Fruit fly (Drosophila melanogaster): ENCODE data around the gene CG33127.

DNA sequence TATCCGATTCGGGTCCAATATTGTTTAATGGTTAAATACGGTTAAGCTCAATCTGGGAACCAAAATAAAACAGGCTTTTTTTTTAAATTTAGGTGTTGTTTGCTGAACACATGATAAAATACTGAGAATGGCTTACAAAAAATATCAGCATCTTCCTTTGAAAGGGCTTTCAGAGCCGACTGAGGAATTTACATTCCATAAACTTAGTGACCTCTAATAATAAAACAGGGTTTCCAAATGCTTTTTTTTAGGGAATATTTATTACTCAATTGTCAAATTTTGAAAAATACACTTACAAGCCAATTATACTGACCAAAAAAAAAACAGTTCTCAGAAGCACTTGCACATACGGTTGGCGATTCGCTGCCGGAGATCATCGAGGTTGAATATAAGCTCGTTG lies 7.8 kb downstream of the CG33127 start, which contains the start of gene CG43755:
- no peak for TF ChIP-seq CG7045 (GFP tag; optimal IDR thresholded peaks at IDR 0.05)
- TF ChIP-seq bab1 (GFP tag; optimal IDR thresholded peaks at IDR 0.05), result no peak
- no peak for TF ChIP-seq kay (GFP tag; ENCODE audit: borderline replicate concordance)
- no peak for TF ChIP-seq Crg-1 (GFP tag; optimal IDR thresholded peaks at IDR 0.05)
- no peak for TF ChIP-seq Clk (GFP tag; optimal IDR thresholded peaks at IDR 0.05)
- no peak for TF ChIP-seq toe (GFP tag; optimal IDR thresholded peaks at IDR 0.05)
- TF ChIP-seq CG5204 (GFP tag; optimal IDR thresholded peaks at IDR 0.05), result no peak
- no peak for TF ChIP-seq ovo (GFP tag; optimal IDR thresholded peaks at IDR 0.05)
- no peak for TF ChIP-seq CG1620 (GFP tag; optimal IDR thresholded peaks at IDR 0.05)
- no peak for TF ChIP-seq Mnt (GFP tag; optimal IDR thresholded peaks at IDR 0.05)
- no peak for TF ChIP-seq CG33017 (tag; optimal IDR thresholded peaks at IDR 0.05)
- TF ChIP-seq CG7101 (tag; optimal IDR thresholded peaks at IDR 0.05), result no peak
